Fruit fly (Drosophila melanogaster) whole organism, embryonic: ENCODE measurements around the gene CG9393.
A peak's percentile ranks its signal among the peaks of the same experiment; 100 is the strongest.

Experiments
- Adf1 ChIP-seq: fragments of 200-800 bp; sonication (Bioruptor generic); IDR thresholded peaks from 2 replicates; pipeline ENCODE4 v1.3.6; 2022; ENCODE audit warnings: missing biosample characterization, missing genetic modification characterization
- CG10321 ChIP-seq: fragments of 200-800 bp; sonication (Bioruptor generic); IDR thresholded peaks from 2 replicates; pipeline ENCODE4 v1.3.6; 2022; ENCODE audit warnings: missing biosample characterization, missing genetic modification characterization
- CG11695 ChIP-seq: fragments of 200-800 bp; sonication (Bioruptor generic); IDR thresholded peaks from 3 replicates; pipeline ENCODE4 v1.3.6; 2022; ENCODE audit warnings: missing biosample characterization, missing genetic modification characterization
- CG12155 ChIP-seq: fragments of 200-800 bp; sonication (Bioruptor generic); optimal IDR thresholded peaks from 3 replicates; lab custom pipeline; 2016; ENCODE audit warnings: missing biosample characterization, missing genetic modification characterization
- CG12236 ChIP-seq: fragments of 200-800 bp; sonication (Bioruptor generic); optimal IDR thresholded peaks from 2 replicates; lab custom pipeline; 2016; ENCODE audit warnings: missing biosample characterization, missing genetic modification characterization
- CG12942 ChIP-seq: fragments of 200-800 bp; sonication (Bioruptor generic); optimal IDR thresholded peaks from 3 replicates; lab custom pipeline; 2016; ENCODE audit warnings: missing biosample characterization, missing genetic modification characterization
- CG13287 ChIP-seq: fragments of 200-800 bp; sonication (Bioruptor generic); IDR thresholded peaks from 2 replicates; pipeline ENCODE4 v1.3.6; 2022; ENCODE audit warnings: missing biosample characterization, missing genetic modification characterization; ENCODE audit not compliant: partially characterized antibody
- CG14050 ChIP-seq: fragments of 200-800 bp; sonication (Bioruptor generic); IDR thresholded peaks from 3 replicates; pipeline ENCODE4 v1.3.6; 2022; ENCODE audit warnings: missing biosample characterization, missing genetic modification characterization
- CG14965 ChIP-seq: fragments of 200-800 bp; sonication (Bioruptor generic); optimal IDR thresholded peaks from 2 replicates; lab custom pipeline; 2016; ENCODE audit warnings: missing biosample characterization, missing genetic modification characterization, borderline replicate concordance
- CG16863 ChIP-seq: fragments of 200-800 bp; sonication (Bioruptor generic); optimal IDR thresholded peaks from 3 replicates; lab custom pipeline; 2016; ENCODE audit warnings: missing biosample characterization, missing genetic modification characterization
- CG17186 ChIP-seq: fragments of 200-800 bp; sonication (Bioruptor generic); optimal IDR thresholded peaks from 3 replicates; lab custom pipeline; 2017; ENCODE audit warnings: missing biosample characterization, missing genetic modification reagents, missing genetic modification characterization
- CG17912 ChIP-seq: fragments of 200-800 bp; sonication (Bioruptor generic); optimal IDR thresholded peaks from 2 replicates; lab custom pipeline; 2018; ENCODE audit warnings: missing biosample characterization, mild to moderate bottlenecking, missing genetic modification characterization
- CG2875 ChIP-seq: fragments of 200-800 bp; sonication (Bioruptor generic); optimal IDR thresholded peaks from 2 replicates; lab custom pipeline; 2017; ENCODE audit warnings: missing biosample characterization, mild to moderate bottlenecking, missing genetic modification characterization, missing genetic modification reagents
- CG32532 ChIP-seq: fragments of 200-800 bp; sonication (Bioruptor generic); IDR thresholded peaks from 2 replicates; pipeline ENCODE4 v1.3.6; 2022; ENCODE audit warnings: missing biosample characterization, missing genetic modification characterization
- CG3838 ChIP-seq: fragments of 200-800 bp; sonication (Bioruptor generic); optimal IDR thresholded peaks from 3 replicates; lab custom pipeline; 2016; ENCODE audit warnings: missing biosample characterization, missing genetic modification characterization
- CG5180 ChIP-seq: fragments of 200-800 bp; sonication (Bioruptor generic); optimal IDR thresholded peaks from 3 replicates; lab custom pipeline; 2017; ENCODE audit warnings: missing biosample characterization, missing genetic modification characterization, mild to moderate bottlenecking, moderate library complexity, missing genetic modification reagents
- CG6254 ChIP-seq: fragments of 200-800 bp; sonication (Bioruptor generic); optimal IDR thresholded peaks from 3 replicates; lab custom pipeline; 2017; ENCODE audit warnings: mild to moderate bottlenecking, missing biosample characterization, missing genetic modification reagents, missing genetic modification characterization
- CG6683 ChIP-seq: fragments of 200-800 bp; sonication (Bioruptor generic); optimal IDR thresholded peaks from 2 replicates; lab custom pipeline; 2017; ENCODE audit warnings: missing biosample characterization, mild to moderate bottlenecking, missing genetic modification characterization, missing genetic modification reagents
- CG6813 ChIP-seq: fragments of 200-800 bp; sonication (Bioruptor generic); optimal IDR thresholded peaks from 2 replicates; lab custom pipeline; 2017; ENCODE audit warnings: missing biosample characterization, missing genetic modification characterization, mild to moderate bottlenecking, moderate library complexity, missing genetic modification reagents
- CoRest ChIP-seq: fragments of 200-800 bp; sonication (Bioruptor generic); optimal IDR thresholded peaks from 3 replicates; lab custom pipeline; 2018; ENCODE audit warnings: missing biosample characterization, mild to moderate bottlenecking, missing genetic modification characterization, moderate library complexity
- CrebB ChIP-seq: fragments of 200-800 bp; sonication (Bioruptor generic); optimal IDR thresholded peaks from 3 replicates; lab custom pipeline; 2018; ENCODE audit warnings: missing biosample characterization, mild to moderate bottlenecking, missing genetic modification characterization
- Dad ChIP-seq: fragments of 200-800 bp; sonication (Bioruptor generic); optimal IDR thresholded peaks from 3 replicates; lab custom pipeline; 2016; ENCODE audit warnings: missing biosample characterization, missing genetic modification characterization
- H15 ChIP-seq: fragments of 200-800 bp; sonication (Bioruptor generic); IDR thresholded peaks from 3 replicates; pipeline ENCODE4 v1.3.6; 2022; ENCODE audit warnings: missing biosample characterization, missing genetic modification characterization
- Hsf ChIP-seq: fragments of 200-800 bp; sonication (Bioruptor generic); optimal IDR thresholded peaks from 3 replicates; lab custom pipeline; 2016; ENCODE audit warnings: missing biosample characterization, missing genetic modification characterization
- Jarid2 ChIP-seq: fragments of 200-800 bp; sonication (Bioruptor generic); optimal IDR thresholded peaks from 3 replicates; lab custom pipeline; 2017; ENCODE audit warnings: mild to moderate bottlenecking, missing biosample characterization, missing genetic modification reagents, missing genetic modification characterization
- Mrtf ChIP-seq: fragments of 200-800 bp; sonication (Bioruptor generic); IDR thresholded peaks from 3 replicates; pipeline ENCODE4 v1.3.6; 2022; ENCODE audit warnings: missing biosample characterization, missing genetic modification characterization
- Neu2 ChIP-seq: fragments of 200-800 bp; sonication (Bioruptor generic); optimal IDR thresholded peaks from 3 replicates; lab custom pipeline; 2016; ENCODE audit warnings: missing biosample characterization, missing genetic modification characterization, borderline replicate concordance
- NfI ChIP-seq: fragments of 200-800 bp; sonication (Bioruptor generic); optimal IDR thresholded peaks from 3 replicates; lab custom pipeline; 2018; ENCODE audit warnings: missing biosample characterization, mild to moderate bottlenecking, missing genetic modification characterization, moderate library complexity
- Sox100B ChIP-seq: fragments of 200-800 bp; sonication (Bioruptor generic); optimal IDR thresholded peaks from 3 replicates; lab custom pipeline; 2018; ENCODE audit warnings: missing biosample characterization, mild to moderate bottlenecking, missing genetic modification characterization
- br ChIP-seq: fragments of >200 bp; optimal IDR thresholded peaks from 2 replicates; lab custom pipeline; 2017
- cas ChIP-seq: fragments of 200-800 bp; sonication (Bioruptor generic); IDR thresholded peaks from 2 replicates; pipeline ENCODE4 v1.3.6; 2022; ENCODE audit warnings: missing biosample characterization, missing genetic modification characterization
- dm ChIP-seq: fragments of 200-800 bp; sonication (Bioruptor generic); optimal IDR thresholded peaks from 3 replicates; lab custom pipeline; 2016; ENCODE audit warnings: missing biosample characterization, missing genetic modification characterization
- dmrt99B ChIP-seq: fragments of 200-800 bp; sonication (Bioruptor generic); optimal IDR thresholded peaks from 2 replicates; lab custom pipeline; 2018; ENCODE audit warnings: missing biosample characterization, mild to moderate bottlenecking, missing genetic modification characterization, moderate library complexity
- fd3F ChIP-seq: fragments of 200-800 bp; sonication (Bioruptor generic); optimal IDR thresholded peaks from 2 replicates; lab custom pipeline; 2018; ENCODE audit warnings: missing biosample characterization, mild to moderate bottlenecking, missing genetic modification characterization, moderate library complexity
- fd64A ChIP-seq: fragments of 200-800 bp; sonication (Bioruptor generic); optimal IDR thresholded peaks from 3 replicates; lab custom pipeline; 2018; ENCODE audit warnings: missing biosample characterization, mild to moderate bottlenecking, missing genetic modification characterization
- ftz-f1 ChIP-seq: fragments of 200-800 bp; sonication (Bioruptor generic); optimal IDR thresholded peaks from 2 replicates; lab custom pipeline; 2016; ENCODE audit warnings: missing biosample characterization, missing genetic modification characterization
- kah ChIP-seq: fragments of 200-800 bp; sonication (Bioruptor generic); optimal IDR thresholded peaks from 2 replicates; lab custom pipeline; 2018; ENCODE audit warnings: missing biosample characterization, mild to moderate bottlenecking, missing genetic modification characterization
- klu ChIP-seq: fragments of 200-800 bp; sonication (Bioruptor generic); IDR thresholded peaks from 2 replicates; pipeline ENCODE4 v1.3.6; 2022; ENCODE audit warnings: missing biosample characterization, missing genetic modification characterization
- mam ChIP-seq: fragments of 200-800 bp; sonication (Bioruptor generic); optimal IDR thresholded peaks from 3 replicates; lab custom pipeline; 2016; ENCODE audit warnings: missing biosample characterization, missing genetic modification characterization
- nerfin-1 ChIP-seq: fragments of 200-800 bp; sonication (Bioruptor generic); optimal IDR thresholded peaks from 3 replicates; lab custom pipeline; 2019; ENCODE audit warnings: missing biosample characterization, mild to moderate bottlenecking, missing genetic modification characterization, moderate library complexity
- pfk ChIP-seq: fragments of 200-800 bp; sonication (Bioruptor generic); optimal IDR thresholded peaks from 2 replicates; lab custom pipeline; 2018; ENCODE audit warnings: missing biosample characterization, mild to moderate bottlenecking, missing genetic modification characterization, moderate library complexity
- psq ChIP-seq: fragments of 200-800 bp; sonication (Bioruptor generic); optimal IDR thresholded peaks from 2 replicates; lab custom pipeline; 2017; ENCODE audit warnings: missing biosample characterization, missing genetic modification characterization
- row ChIP-seq: fragments of 200-800 bp; sonication (Bioruptor generic); IDR thresholded peaks from 3 replicates; pipeline ENCODE4 v1.3.6; 2022; ENCODE audit warnings: missing biosample characterization, missing genetic modification characterization
- sc ChIP-seq, 3 experiments: fragments of >200 bp in 2 of 3; fragments of 200-800 bp in 1 of 3; sonication (Bioruptor generic) in 1 of 3; optimal IDR thresholded peaks; 2 replicates in 2 of 3; 3 replicates in 1 of 3; lab custom pipeline; 2017; ENCODE audit warnings: mild to moderate bottlenecking in 1 of 3, missing biosample characterization in 1 of 3, missing genetic modification characterization in 1 of 3, missing genetic modification reagents in 1 of 3
- sisA ChIP-seq: fragments of 200-800 bp; sonication (Bioruptor generic); IDR thresholded peaks from 2 replicates; pipeline ENCODE4 v1.3.6; 2022; ENCODE audit warnings: missing biosample characterization, missing genetic modification characterization
- slou ChIP-seq: fragments of 200-800 bp; sonication (Bioruptor generic); optimal IDR thresholded peaks from 3 replicates; lab custom pipeline; 2016; ENCODE audit warnings: missing biosample characterization, missing genetic modification characterization
- stc ChIP-seq: fragments of 200-800 bp; sonication (Bioruptor generic); IDR thresholded peaks from 2 replicates; pipeline ENCODE4 v1.3.6; 2022; ENCODE audit warnings: missing biosample characterization, missing genetic modification characterization
- sug ChIP-seq: fragments of 200-800 bp; optimal IDR thresholded peaks from 2 replicates; lab custom pipeline; 2019; ENCODE audit warnings: missing biosample characterization, mild to moderate bottlenecking, missing genetic modification characterization, moderate library complexity
- tna ChIP-seq: fragments of 200-800 bp; sonication (Bioruptor generic); IDR thresholded peaks from 2 replicates; pipeline ENCODE4 v1.3.6; 2022; ENCODE audit warnings: missing biosample characterization, missing genetic modification characterization; ENCODE audit not compliant: partially characterized antibody
- usp ChIP-seq: fragments of >200 bp; optimal IDR thresholded peaks from 2 replicates; lab custom pipeline; 2017; ENCODE audit warnings: missing biosample characterization, missing genetic modification characterization
- zf30C ChIP-seq: fragments of 200-800 bp; sonication (Bioruptor generic); optimal IDR thresholded peaks from 3 replicates; lab custom pipeline; 2018; ENCODE audit warnings: missing biosample characterization, mild to moderate bottlenecking, missing genetic modification characterization

The CG9393 gene

DNA sequence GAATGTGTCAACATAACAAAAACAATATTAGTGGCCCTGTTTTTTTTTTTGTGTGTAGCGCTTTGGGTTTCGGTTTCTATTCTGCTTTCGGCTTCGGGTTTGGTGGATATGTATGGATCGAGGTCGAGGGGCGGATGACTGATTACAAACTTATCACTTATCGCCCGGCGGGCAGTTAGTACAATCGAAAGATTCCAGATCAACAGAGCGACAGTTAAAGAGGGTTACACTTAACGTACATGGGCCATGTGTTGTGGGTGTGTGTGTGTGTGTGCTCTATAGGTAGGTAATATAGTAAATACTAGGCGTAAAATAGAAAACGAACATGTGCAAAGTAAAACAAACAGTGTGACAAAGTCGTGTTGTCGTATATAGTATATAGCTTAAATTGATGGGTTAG lies 14.7 kb downstream of the CG9393 start (continued):
- TF ChIP-seq Dad (GFP tag; lab: Kevin White, UChicago) (no peak), CG14965 (GFP tag; lab: Kevin White, UChicago) (no peak), Neu2 (no peak), CG12155 (GFP tag; lab: Kevin White, UChicago) (no peak), sisA (GFP tag; lab: Robert Waterston, UW) (no peak), CG6683 (GFP tag; lab: Kevin White, UChicago) (no peak), CG14050 (no peak), CrebB (no peak), CG6254 (no peak), CG13287 (GFP tag; lab: Robert Waterston, UW) (no peak), CG17912 (GFP tag; lab: Kevin White, UChicago) (no peak), CG10321 (no peak), psq (GFP tag; lab: Kevin White, UChicago) (no peak), sug (tag; lab: Kevin White, UChicago) (peak; percentile 41), cas (GFP tag; lab: Robert Waterston, UW) (no peak), CG11695 (GFP tag; lab: Robert Waterston, UW) (no peak), dm (no peak), CG6813 (GFP tag; lab: Kevin White, UChicago) (peak; percentile 10), br (lab: Kevin White, UChicago) (no peak), CG12236 (GFP tag; lab: Kevin White, UChicago) (no peak), CG2875 (no peak), Mrtf (GFP tag; lab: Robert Waterston, UW) (no peak), stc (GFP tag; lab: Robert Waterston, UW) (no peak), usp (no peak), CG3838 (GFP tag; lab: Kevin White, UChicago) (no peak), zf30C (GFP tag; lab: Kevin White, UChicago) (peak; percentile 32), nerfin-1 (tag; lab: Kevin White, UChicago) (no peak), CG5180 (GFP tag; lab: Kevin White, UChicago) (no peak), CG12942 (GFP tag; lab: Kevin White, UChicago) (no peak), H15 (GFP tag; lab: Robert Waterston, UW) (no peak), CG16863 (GFP tag; lab: Kevin White, UChicago) (no peak), ftz-f1 (GFP tag; lab: Kevin White, UChicago) (peak; percentile 58), slou (no peak), CG17186 (GFP tag; lab: Kevin White, UChicago) (no peak), CG32532 (GFP tag; lab: Robert Waterston, UW) (no peak), tna (GFP tag; lab: Robert Waterston, UW) (no peak), CoRest (no peak), fd3F (GFP tag; lab: Kevin White, UChicago) (no peak), Hsf (GFP tag; lab: Kevin White, UChicago) (no peak), mam (GFP tag; lab: Kevin White, UChicago) (no peak), klu (no peak), Jarid2 (GFP tag; lab: Kevin White, UChicago) (no peak), Sox100B (GFP tag; lab: Kevin White, UChicago) (no peak), dmrt99B (no peak), kah (GFP tag; lab: Kevin White, UChicago) (no peak), sc (optimal IDR thresholded peaks at IDR 0.05; lab: Kevin White, UChicago) (no peak), sc (GFP tag; optimal IDR thresholded peaks at IDR 0.05; lab: Kevin White, UChicago) (no peak), Adf1 (GFP tag; lab: Robert Waterston, UW) (no peak), row (GFP tag; lab: Robert Waterston, UW) (no peak), fd64A (GFP tag; lab: Kevin White, UChicago) (no peak), pfk (GFP tag; lab: Kevin White, UChicago) (no peak), NfI (GFP tag; lab: Kevin White, UChicago) (no peak)
